Fruit fly (Drosophila melanogaster): ENCODE measurements around the gene CG6067.
A peak's percentile ranks its signal among the peaks of the same experiment; 100 is the strongest.

The CG6067 gene

dm6 chrX:5924378-5924777 lies 31.1 kb upstream of the CG6067 start:
- no peak for TF ChIP-seq sage (GFP tag; optimal IDR thresholded peaks at IDR 0.05)
- TF ChIP-seq h (GFP tag; optimal IDR thresholded peaks at IDR 0.05) = no peak
- no peak for TF ChIP-seq Dif (GFP tag; optimal IDR thresholded peaks at IDR 0.05; ENCODE audit: partially characterized antibody)

- no peak for TF ChIP-seq sv (GFP tag; optimal IDR thresholded peaks at IDR 0.05)
- no peak for TF ChIP-seq Rel (GFP tag; optimal IDR thresholded peaks at IDR 0.05)
- TF ChIP-seq Rel (tag; optimal IDR thresholded peaks at IDR 0.05) = no peak
- peak; percentile 18 for TF ChIP-seq Sp1 (GFP tag; optimal IDR thresholded peaks at IDR 0.05)
- no peak for TF ChIP-seq Vsx2 (GFP tag; optimal IDR thresholded peaks at IDR 0.05; ENCODE audit: partially characterized antibody)
- peak; percentile 4 for TF ChIP-seq tai (GFP tag; optimal IDR thresholded peaks at IDR 0.05)
- peak; percentile 29 for TF ChIP-seq dmrt93B (GFP tag; optimal IDR thresholded peaks at IDR 0.05)
- no peak for TF ChIP-seq dsf (GFP tag; optimal IDR thresholded peaks at IDR 0.05; ENCODE audit: borderline replicate concordance)
- peak in 1 of 2 experiments; percentile 27 for TF ChIP-seq foxo (GFP tag; optimal IDR thresholded peaks at IDR 0.05)
- TF ChIP-seq usp (GFP tag; optimal IDR thresholded peaks at IDR 0.05) = no peak
- peak; percentile 4 for TF ChIP-seq fru (GFP tag; optimal IDR thresholded peaks at IDR 0.05)
- no peak for TF ChIP-seq Dif (GFP tag; optimal IDR thresholded peaks at IDR 0.05; ENCODE audit: partially characterized antibody)
- TF ChIP-seq Hr83 (GFP tag; optimal IDR thresholded peaks at IDR 0.05; ENCODE audit: poor library complexity, severe bottlenecking) = no peak
- TF ChIP-seq h (GFP tag; optimal IDR thresholded peaks at IDR 0.05) = peak; percentile 14
- no peak for TF ChIP-seq sage (GFP tag; optimal IDR thresholded peaks at IDR 0.05)
- TF ChIP-seq HLH106 (tag; optimal IDR thresholded peaks at IDR 0.05) = peak; percentile 39
- TF ChIP-seq rgr (GFP tag; optimal IDR thresholded peaks at IDR 0.05) = peak; percentile 5
- TF ChIP-seq Jra (GFP tag; optimal IDR thresholded peaks at IDR 0.05) = no peak
- TF ChIP-seq ey (GFP tag; optimal IDR thresholded peaks at IDR 0.05) = peak; percentile 36
- TF ChIP-seq brk (GFP tag; optimal IDR thresholded peaks at IDR 0.05) = no peak
Observed at dm6 chrX:5925793-5926418, 29.5 kb upstream of the CG6067 start.

DNA sequence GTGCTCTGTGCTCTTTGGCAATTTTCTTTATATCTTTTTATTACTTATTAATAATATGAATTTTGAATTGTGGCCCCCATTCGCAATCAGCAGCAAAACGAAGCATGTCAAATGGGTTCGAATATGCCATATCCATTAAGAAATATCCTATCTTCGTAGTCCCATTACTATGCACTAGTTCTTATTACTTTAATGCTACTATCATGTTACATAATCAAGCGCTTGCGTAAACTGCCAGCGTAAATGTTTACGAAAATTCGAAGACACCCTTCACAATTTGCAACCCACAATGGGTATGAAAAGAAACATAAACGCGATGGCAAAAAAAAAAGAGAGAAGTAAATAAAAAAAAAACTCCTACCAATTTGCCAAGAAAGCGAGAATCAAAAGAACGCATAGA lies 28.7 kb upstream of the CG6067 start:
- TF ChIP-seq Hnf4 (GFP tag; optimal IDR thresholded peaks at IDR 0.05) (peak; percentile 23), dl (GFP tag; optimal IDR thresholded peaks at IDR 0.05; ENCODE audit: insufficient read depth in 1 of 2, partially characterized antibody in 2 of 2) (no peak), pan (optimal IDR thresholded peaks at IDR 0.05) (no peak), br (GFP tag; optimal IDR thresholded peaks at IDR 0.05) (peak; percentile 33), CrebA (GFP tag; optimal IDR thresholded peaks at IDR 0.05; ENCODE audit: borderline replicate concordance) (no peak), Dfd (GFP tag; optimal IDR thresholded peaks at IDR 0.05) (no peak), Mio (GFP tag; optimal IDR thresholded peaks at IDR 0.05) (no peak), rgr (GFP tag; optimal IDR thresholded peaks at IDR 0.05) (peak; percentile 58), ey (GFP tag; optimal IDR thresholded peaks at IDR 0.05) (peak; percentile 0), jim (GFP tag; optimal IDR thresholded peaks at IDR 0.05) (no peak), h (GFP tag; optimal IDR thresholded peaks at IDR 0.05) (peak; percentile 18), Sp1 (GFP tag; optimal IDR thresholded peaks at IDR 0.05) (no peak), OdsH (GFP tag; optimal IDR thresholded peaks at IDR 0.05) (peak; percentile 18), psq (GFP tag; optimal IDR thresholded peaks at IDR 0.05) (peak; percentile 48), Hr78 (GFP tag; optimal IDR thresholded peaks at IDR 0.05) (no peak), foxo (GFP tag; optimal IDR thresholded peaks at IDR 0.05) (peak in 1 of 2 experiments; percentile 43), fru (GFP tag; optimal IDR thresholded peaks at IDR 0.05) (peak; percentile 21)

dm6 chrX:5932345-5932995 lies 23.0 kb upstream of the CG6067 start:
- TF ChIP-seq HLH106 (tag; optimal IDR thresholded peaks at IDR 0.05) = peak; percentile 58
- TF ChIP-seq br (GFP tag; optimal IDR thresholded peaks at IDR 0.05) = peak; percentile 51
- TF ChIP-seq fru (GFP tag; optimal IDR thresholded peaks at IDR 0.05) = peak; percentile 56
- TF ChIP-seq OdsH (GFP tag; optimal IDR thresholded peaks at IDR 0.05) = peak; percentile 45
- no peak for TF ChIP-seq N (GFP tag; optimal IDR thresholded peaks at IDR 0.05)
- peak; percentile 56 for TF ChIP-seq h (GFP tag; optimal IDR thresholded peaks at IDR 0.05)
- TF ChIP-seq tai (GFP tag; optimal IDR thresholded peaks at IDR 0.05) = no peak
- TF ChIP-seq Dif (GFP tag; optimal IDR thresholded peaks at IDR 0.05; ENCODE audit: partially characterized antibody) = no peak
- TF ChIP-seq dmrt93B (GFP tag; optimal IDR thresholded peaks at IDR 0.05) = peak; percentile 43
- TF ChIP-seq Sp1 (GFP tag; optimal IDR thresholded peaks at IDR 0.05) = peak; percentile 31
- peak; percentile 58 for TF ChIP-seq woc (GFP tag; optimal IDR thresholded peaks at IDR 0.05)
- no peak for TF ChIP-seq brk (GFP tag; optimal IDR thresholded peaks at IDR 0.05)
- TF ChIP-seq Hnf4 (GFP tag; optimal IDR thresholded peaks at IDR 0.05) = peak; percentile 37
- TF ChIP-seq Hr83 (GFP tag; optimal IDR thresholded peaks at IDR 0.05; ENCODE audit: poor library complexity, severe bottlenecking) = no peak
- peak in 1 of 2 experiments; percentile 65 for TF ChIP-seq foxo (GFP tag; optimal IDR thresholded peaks at IDR 0.05)
- peak; percentile 42 for TF ChIP-seq CG9705 (GFP tag; optimal IDR thresholded peaks at IDR 0.05)
- no peak for TF ChIP-seq Jra (GFP tag; optimal IDR thresholded peaks at IDR 0.05)
- TF ChIP-seq ey (GFP tag; optimal IDR thresholded peaks at IDR 0.05) = peak; percentile 67
- TF ChIP-seq psq (GFP tag; optimal IDR thresholded peaks at IDR 0.05) = peak; percentile 54
- TF ChIP-seq Hr78 (GFP tag; optimal IDR thresholded peaks at IDR 0.05) = no peak
- peak; percentile 47 for TF ChIP-seq rgr (GFP tag; optimal IDR thresholded peaks at IDR 0.05)
- TF ChIP-seq usp (GFP tag; optimal IDR thresholded peaks at IDR 0.05) = no peak
